Fruit fly (Drosophila melanogaster): ENCODE measurements around the gene CG15482.

CG15482 gene

DNA sequence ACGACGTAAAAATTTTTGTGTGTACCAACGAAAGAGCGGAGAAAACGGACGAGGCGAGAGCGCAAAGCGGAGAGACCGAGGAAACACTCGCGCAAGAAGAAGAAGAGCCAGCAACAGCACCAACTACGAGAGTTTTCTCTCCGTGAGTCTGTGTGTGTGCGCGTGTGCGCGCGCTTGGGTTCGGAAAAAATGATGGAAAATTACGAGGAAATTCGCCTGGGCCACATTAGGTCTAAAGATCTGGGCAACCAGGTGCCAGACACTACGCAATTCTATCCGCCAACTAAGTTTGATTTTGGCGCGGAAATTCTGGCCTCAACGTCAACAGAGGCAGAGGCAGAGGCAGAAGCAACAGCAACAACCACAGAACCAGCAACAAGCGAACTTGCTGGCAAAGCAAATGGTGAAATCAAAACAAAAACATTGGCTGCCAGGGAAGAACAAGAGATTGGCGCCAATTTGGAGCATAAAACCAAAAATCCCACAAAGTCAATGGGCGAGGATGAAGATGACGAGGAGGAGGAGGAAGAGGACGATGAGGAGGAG lies 45.7 kb downstream of the CG15482 start, which contains the start of gene DnaJ-H:
DnaJ-H (minus strand) TSS at position 271 of the 546 bp plus-strand sequence.
- TF ChIP-seq psq (optimal IDR thresholded peaks at IDR 0.05) (peak; percentile 30), pan (optimal IDR thresholded peaks at IDR 0.05) (no peak)

DNA sequence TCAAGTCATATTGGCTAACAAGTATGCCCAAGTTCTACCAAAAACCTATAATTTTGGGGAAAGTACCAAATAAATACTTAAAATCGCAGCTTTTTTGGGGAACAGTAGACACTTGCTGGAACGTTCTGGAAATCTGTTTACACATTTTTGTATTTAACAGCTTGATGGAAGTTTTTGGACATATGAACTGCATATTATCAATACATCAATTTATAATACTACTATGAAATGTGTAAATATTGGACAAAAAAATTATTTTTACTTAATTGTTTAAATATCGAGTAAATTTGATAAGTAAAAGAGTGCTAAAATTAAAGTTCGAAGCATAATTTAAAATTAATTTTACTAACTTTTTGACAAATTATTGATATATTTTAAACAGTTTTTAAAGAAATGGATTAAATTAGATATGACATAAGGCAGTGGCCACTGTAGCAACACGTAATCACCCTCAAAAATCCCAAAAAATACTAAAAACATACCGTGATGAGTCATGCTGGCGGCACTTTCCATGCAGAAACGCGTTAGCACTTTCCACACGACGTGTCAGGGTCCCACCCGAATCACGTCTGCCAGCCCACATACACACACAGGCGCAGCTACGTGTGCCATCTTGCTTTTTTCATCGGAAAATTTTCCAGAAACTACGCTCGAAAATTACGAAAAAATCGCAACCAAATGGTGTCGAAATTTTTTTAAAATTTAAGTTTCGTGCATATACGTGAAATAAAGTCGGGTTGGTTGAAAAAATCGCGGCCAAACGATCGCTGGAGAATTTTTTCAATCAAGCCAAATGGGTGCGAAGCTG lies 46.4 kb downstream of the CG15482 start, which contains the start of gene Sirt1:
Sirt1 (plus strand) TSS at position 571 of the 808 bp plus-strand sequence.
- no peak for TF ChIP-seq pan (optimal IDR thresholded peaks at IDR 0.05)
- TF ChIP-seq usp (GFP tag; optimal IDR thresholded peaks at IDR 0.05), result no peak
- no peak for TF ChIP-seq EcR (GFP tag; optimal IDR thresholded peaks at IDR 0.05)

Measured in whole organism.